Worm (Caenorhabditis elegans) whole organism, L4 larva: ENCODE measurements around the gene tofu-1.

ENCODE experiments used
- F26F4.8 ChIP-seq: fragments of 200-800 bp; sonication (Bioruptor generic); conservative IDR thresholded peaks from 2 replicates; pipeline ENCODE4 v1.3.6; 2022; ENCODE audit warnings: missing genetic modification characterization, missing compliant biosample characterization
- R02D3.7 ChIP-seq: fragments of 150-350 bp; sonication (generic microtip); optimal IDR thresholded peaks from 3 replicates; lab custom pipeline; 2014; ENCODE audit warnings: missing biosample characterization, missing genetic modification characterization
- Y105C5A.15 ChIP-seq: fragments of 200-800 bp; sonication (Bioruptor generic); IDR thresholded peaks from 2 replicates; pipeline ENCODE4 v1.3.6; 2022; ENCODE audit warnings: missing genetic modification characterization, missing compliant biosample characterization
- Y75B8A.6 ChIP-seq: fragments of 200-800 bp; sonication (Bioruptor generic); IDR thresholded peaks from 2 replicates; pipeline ENCODE4 v1.3.6; 2022; ENCODE audit warnings: missing genetic modification reagents, missing genetic modification characterization, missing compliant biosample characterization
- ZK546.5 ChIP-seq, 2 experiments: sonication (generic microtip); optimal IDR thresholded peaks; 2 replicates each; lab custom pipeline; 2017; ENCODE audit warnings: missing biosample characterization in 2 of 2, missing genetic modification characterization in 2 of 2
- aly-2 ChIP-seq: sonication (generic microtip); optimal IDR thresholded peaks from 2 replicates; lab custom pipeline; 2018; ENCODE audit warnings: missing biosample characterization, missing genetic modification characterization
- ama-1 ChIP-seq: fragments of 150-350 bp; optimal IDR thresholded peaks from 2 replicates; lab custom pipeline; 2014; ENCODE audit warnings: inconsistent platforms, mixed read lengths
- arid-1 ChIP-seq: fragments of 200-800 bp; sonication (Bioruptor generic); conservative IDR thresholded peaks from 2 replicates; pipeline ENCODE4 v1.3.6; 2022; ENCODE audit warnings: missing genetic modification reagents, missing genetic modification characterization, missing compliant biosample characterization
- attf-4 ChIP-seq: sonication (generic microtip); optimal IDR thresholded peaks from 3 replicates; lab custom pipeline; 2017; ENCODE audit warnings: missing biosample characterization, missing genetic modification characterization
- ceh-28 ChIP-seq: fragments of 150-350 bp; optimal IDR thresholded peaks from 2 replicates; lab custom pipeline; 2014; ENCODE audit warnings: missing biosample characterization, missing genetic modification reagents, missing genetic modification characterization
- ceh-44 ChIP-seq: fragments of 200-800 bp; sonication (Bioruptor generic); IDR thresholded peaks from 2 replicates; pipeline ENCODE4 v1.3.6; 2022; ENCODE audit warnings: missing genetic modification reagents, missing genetic modification characterization, missing compliant biosample characterization
- ceh-62 ChIP-seq: sonication (generic microtip); optimal IDR thresholded peaks from 2 replicates; lab custom pipeline; 2017; ENCODE audit warnings: missing biosample characterization, missing genetic modification characterization
- ceh-82 ChIP-seq: sonication (generic microtip); optimal IDR thresholded peaks from 2 replicates; lab custom pipeline; 2017; ENCODE audit warnings: missing biosample characterization, missing genetic modification characterization
- ctbp-1 ChIP-seq: fragments of 200-800 bp; sonication (Bioruptor generic); IDR thresholded peaks from 2 replicates; pipeline ENCODE4 v1.3.6; 2022; ENCODE audit warnings: missing genetic modification reagents, missing genetic modification characterization, missing compliant biosample characterization
- daf-16 ChIP-seq, 3 experiments: sonication (generic microtip); optimal IDR thresholded peaks; 2 replicates each; lab custom pipeline; 2016 to 2017; ENCODE audit warnings: missing genetic modification characterization in 3 of 3, missing genetic modification reagents in 3 of 3, mild to moderate bottlenecking in 2 of 3, missing compliant biosample characterization in 2 of 3, missing biosample characterization in 1 of 3, moderate library complexity in 1 of 3
- daf-8 ChIP-seq: fragments of 200-800 bp; sonication (Bioruptor generic); IDR thresholded peaks from 2 replicates; pipeline ENCODE4 v1.3.6; 2022; ENCODE audit warnings: missing genetic modification characterization, missing compliant biosample characterization
- dmd-6 ChIP-seq: fragments of 200-800 bp; sonication (Bioruptor generic); IDR thresholded peaks from 2 replicates; pipeline ENCODE4 v1.3.6; 2022; ENCODE audit warnings: missing genetic modification reagents, missing genetic modification characterization, missing compliant biosample characterization
- dmd-9 ChIP-seq: fragments of 200-800 bp; sonication (Bioruptor generic); IDR thresholded peaks from 2 replicates; pipeline ENCODE4 v1.3.6; 2022; ENCODE audit warnings: missing genetic modification reagents, missing genetic modification characterization, missing compliant biosample characterization
- dpl-1 ChIP-seq: fragments of 150-350 bp; optimal IDR thresholded peaks from 2 replicates; lab custom pipeline; 2014; ENCODE audit warnings: missing biosample characterization, missing genetic modification reagents, missing genetic modification characterization
- egl-27 ChIP-seq: sonication (generic microtip); optimal IDR thresholded peaks from 3 replicates; lab custom pipeline; 2017; ENCODE audit warnings: missing biosample characterization, missing genetic modification reagents, missing genetic modification characterization
- fkh-10 ChIP-seq: fragments of 150-350 bp; optimal IDR thresholded peaks from 2 replicates; lab custom pipeline; 2014; ENCODE audit warnings: missing biosample characterization, missing genetic modification reagents, missing genetic modification characterization
- fos-1 ChIP-seq: fragments of 150-350 bp; optimal IDR thresholded peaks from 2 replicates; lab custom pipeline; 2014; ENCODE audit warnings: missing biosample characterization, missing genetic modification characterization
- gei-8 ChIP-seq: fragments of 200-800 bp; sonication (Bioruptor generic); optimal IDR thresholded peaks from 2 replicates; lab custom pipeline; 2018; ENCODE audit warnings: mild to moderate bottlenecking, missing genetic modification characterization, missing compliant biosample characterization
- hmg-1.1 ChIP-seq: fragments of 200-800 bp; sonication (Bioruptor generic); IDR thresholded peaks from 2 replicates; pipeline ENCODE4 v1.3.6; 2022; ENCODE audit warnings: missing genetic modification reagents, missing genetic modification characterization, missing compliant biosample characterization
- lin-29 ChIP-seq: fragments of 200-800 bp; sonication (Bioruptor generic); IDR thresholded peaks from 2 replicates; pipeline ENCODE4 v1.3.6; 2022; ENCODE audit warnings: missing genetic modification reagents, missing genetic modification characterization, missing compliant biosample characterization
- lir-3 ChIP-seq: sonication (generic microtip); optimal IDR thresholded peaks from 2 replicates; lab custom pipeline; 2016; ENCODE audit warnings: mild to moderate bottlenecking, missing genetic modification characterization, missing compliant biosample characterization
- lsy-2 ChIP-seq, 2 experiments: fragments of 150-350 bp in 1 of 2; sonication (generic microtip) in 1 of 2; optimal IDR thresholded peaks; 2 replicates each; lab custom pipeline; 2014 to 2017; ENCODE audit warnings: missing biosample characterization in 2 of 2, missing genetic modification characterization in 2 of 2
- nhr-237 ChIP-seq: sonication (generic microtip); optimal IDR thresholded peaks from 2 replicates; lab custom pipeline; 2017; ENCODE audit warnings: missing biosample characterization, missing genetic modification characterization
- nhr-6 ChIP-seq: fragments of 150-350 bp; optimal IDR thresholded peaks from 2 replicates; lab custom pipeline; 2014; ENCODE audit warnings: missing biosample characterization, missing genetic modification characterization
- nhr-76 ChIP-seq: fragments of 150-350 bp; optimal IDR thresholded peaks from 2 replicates; lab custom pipeline; 2014; ENCODE audit warnings: missing biosample characterization, missing genetic modification characterization
- pqm-1 ChIP-seq: sonication (generic microtip); optimal IDR thresholded peaks from 2 replicates; lab custom pipeline; 2017; ENCODE audit warnings: missing biosample characterization, missing genetic modification characterization
- rbr-2 ChIP-seq: sonication (generic microtip); optimal IDR thresholded peaks from 2 replicates; lab custom pipeline; 2016; ENCODE audit warnings: missing genotype, missing genetic modification characterization, missing compliant biosample characterization
- set-16 ChIP-seq: fragments of 200-800 bp; sonication (Bioruptor generic); IDR thresholded peaks from 2 replicates; pipeline ENCODE4 v1.3.6; 2022; ENCODE audit warnings: missing genetic modification reagents, missing genetic modification characterization, missing compliant biosample characterization
- spr-1 ChIP-seq: sonication (generic microtip); optimal IDR thresholded peaks from 2 replicates; lab custom pipeline; 2016; ENCODE audit warnings: mild to moderate bottlenecking, missing genetic modification characterization, missing compliant biosample characterization
- spr-3 ChIP-seq: fragments of 200-800 bp; sonication (Bioruptor generic); optimal IDR thresholded peaks from 2 replicates; lab custom pipeline; 2018; ENCODE audit warnings: mild to moderate bottlenecking, missing genetic modification characterization, missing compliant biosample characterization
- unc-130 ChIP-seq: sonication (generic microtip); optimal IDR thresholded peaks from 2 replicates; lab custom pipeline; 2016; ENCODE audit warnings: missing genetic modification reagents, missing genetic modification characterization, missing compliant biosample characterization
- unc-62 ChIP-seq, 3 experiments: fragments of 150-350 bp in 1 of 3; sonication (generic microtip); optimal IDR thresholded peaks in 2 of 3; peaks in 1 of 3; 1 replicate in 1 of 3; 2 replicates in 2 of 3; lab custom pipeline; 2014 to 2017; ENCODE audit warnings: missing biosample characterization in 3 of 3, missing genetic modification characterization in 3 of 3, missing genetic modification reagents in 3 of 3, missing genotype in 1 of 3
- zfp-2 ChIP-seq: sonication (generic microtip); optimal IDR thresholded peaks from 2 replicates; lab custom pipeline; 2016; ENCODE audit warnings: mild to moderate bottlenecking, missing genetic modification characterization, missing compliant biosample characterization
- ztf-11 ChIP-seq: fragments of 150-350 bp; optimal IDR thresholded peaks from 2 replicates; lab custom pipeline; 2014; ENCODE audit warnings: missing biosample characterization, missing genetic modification characterization

tofu-1 gene

DNA sequence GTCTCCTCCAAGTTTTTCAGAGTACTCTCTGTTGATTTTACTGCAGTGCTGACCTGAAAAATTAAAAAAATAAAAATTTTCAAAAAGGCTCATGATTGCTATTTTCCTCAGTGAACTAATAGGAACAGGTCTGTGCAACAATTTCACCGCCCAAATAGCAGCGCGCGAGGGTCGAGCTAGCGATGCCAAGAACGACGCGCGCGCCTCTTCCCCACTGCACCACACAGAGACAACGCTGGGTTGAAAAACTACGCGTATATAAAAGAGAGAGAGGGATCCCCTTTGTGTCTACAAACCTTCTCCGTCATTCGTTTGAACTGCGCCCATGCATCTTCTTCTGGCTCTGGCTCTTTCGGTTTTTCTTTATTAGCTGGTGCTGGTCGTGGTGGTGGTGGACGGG, 10.8 kb upstream of the tofu-1 start (continued):
- TF ChIP-seq ZK546.5 (tag; optimal IDR thresholded peaks at IDR 0.05; lab: Kevin White, UChicago) (no peak), ceh-82 (tag; lab: Kevin White, UChicago) (no peak), ceh-62 (tag; lab: Kevin White, UChicago) (no peak), daf-16 (GFP tag; optimal IDR thresholded peaks at IDR 0.05; lab: Kevin White, UChicago) (peak; percentile 79 to 96), daf-16 (tag; optimal IDR thresholded peaks at IDR 0.05; lab: Kevin White, UChicago) (no peak), set-16 (GFP tag; lab: Robert Waterston, UW) (peak; percentile 73), F26F4.8 (GFP tag; lab: Robert Waterston, UW) (peak; percentile 99), fkh-10 (GFP tag; lab: Kevin White, UChicago) (no peak), dpl-1 (peak; percentile 27), egl-27 (tag; lab: Kevin White, UChicago) (no peak), Y105C5A.15 (GFP tag; lab: Robert Waterston, UW) (peak; percentile 95; the same call in 1 of the 2 replicates), zfp-2 (tag; lab: Kevin White, UChicago) (peak; percentile 47), nhr-6 (tag; lab: Kevin White, UChicago) (peak; percentile 17), hmg-1.1 (peak; percentile 93), spr-3 (GFP tag; lab: Kevin White, UChicago) (peak; percentile 87), spr-1 (peak; percentile 88), nhr-76 (tag; lab: Kevin White, UChicago) (no peak), fos-1 (tag; lab: Kevin White, UChicago) (no peak), arid-1 (GFP tag; lab: Robert Waterston, UW) (peak; percentile 92), attf-4 (no peak), ama-1 (lab: Kevin White, UChicago) (no peak), R02D3.7 (tag; lab: Kevin White, UChicago) (no peak), gei-8 (GFP tag; lab: Kevin White, UChicago) (peak; percentile 95), dmd-6 (peak; percentile 69), Y75B8A.6 (GFP tag; lab: Robert Waterston, UW) (peak; percentile 87; the same call in 1 of the 2 replicates), ceh-44 (peak; percentile 79), aly-2 (tag; lab: Kevin White, UChicago) (no peak), pqm-1 (tag; lab: Kevin White, UChicago) (no peak), unc-130 (GFP tag; lab: Kevin White, UChicago) (peak; percentile 82), daf-8 (GFP tag; lab: Robert Waterston, UW) (peak; percentile 67; the same call in 1 of the 2 replicates), ceh-28 (tag; lab: Kevin White, UChicago) (no peak), nhr-237 (no peak), dmd-9 (GFP tag; lab: Robert Waterston, UW) (no peak; the same call in 1 of the 2 replicates)

DNA sequence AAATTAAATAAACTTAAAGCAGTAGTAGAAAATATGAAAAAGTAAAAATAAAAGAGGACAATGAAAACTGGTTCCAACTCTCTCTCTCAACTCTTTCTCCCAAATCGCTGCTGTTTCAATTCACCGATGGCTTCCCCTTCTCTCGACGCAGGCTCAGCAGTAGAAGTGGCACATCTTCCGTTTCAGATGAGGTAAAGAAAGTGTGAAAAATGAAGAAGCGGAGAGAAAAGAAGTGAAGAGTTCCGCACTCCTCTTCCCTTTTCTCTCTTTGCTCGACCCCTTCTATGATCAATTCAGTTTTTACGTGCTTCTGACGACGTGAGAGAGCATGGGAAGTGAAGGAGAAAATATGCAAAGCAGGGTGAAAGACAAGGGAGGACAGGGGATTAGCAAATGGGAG, 6.7 kb upstream of the tofu-1 start:
- TF ChIP-seq rbr-2 (peak; percentile 25), ctbp-1 (GFP tag; lab: Robert Waterston, UW) (0 out of 2 replicates have a peak, but pooled peaks have one; percentile 37), ztf-11 (tag; lab: Kevin White, UChicago) (no peak), fkh-10 (GFP tag; lab: Kevin White, UChicago) (peak; percentile 87), hmg-1.1 (0 out of 2 replicates have a peak, but pooled peaks have one; percentile 26), lsy-2 (tag; optimal IDR thresholded peaks at IDR 0.05; lab: Kevin White, UChicago) (peak in 1 of 2 experiments; percentile 30), unc-62 (GFP tag; optimal IDR thresholded peaks at IDR 0.05 in 1 of 2; lab: Kevin White, UChicago) (peak in 1 of 2 experiments; percentile 91), unc-62 (tag; optimal IDR thresholded peaks at IDR 0.05; lab: Kevin White, UChicago) (no peak), lir-3 (tag; lab: Kevin White, UChicago) (no peak), set-16 (GFP tag; lab: Robert Waterston, UW) (0 out of 2 replicates have a peak, but pooled peaks have one; percentile 6), lin-29 (GFP tag; lab: Robert Waterston, UW) (no peak)
